Fruit fly (Drosophila melanogaster): ENCODE results near the gene CG4558.

CG4558 gene

DNA sequence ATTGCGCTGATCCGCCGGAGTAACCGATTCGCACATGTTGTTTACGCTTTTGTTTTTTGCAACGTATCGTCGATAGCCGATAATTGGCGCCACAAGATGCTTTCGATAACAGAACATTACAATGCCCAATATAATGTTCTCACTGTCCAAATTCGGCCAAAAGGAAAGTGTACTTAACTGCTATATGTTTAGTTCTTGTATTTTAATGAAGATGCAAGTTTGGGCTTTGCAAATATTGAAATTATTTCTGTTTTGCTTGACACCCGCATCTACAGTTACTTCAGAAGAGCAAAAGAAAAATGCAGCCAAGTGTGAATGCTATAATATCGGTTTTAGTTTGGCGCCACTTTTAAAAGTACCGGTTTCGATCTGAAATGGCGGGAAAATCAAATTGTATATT is 3.0 kb downstream of the CG4558 start (continued):
- TF ChIP-seq acj6 (GFP tag; optimal IDR thresholded peaks at IDR 0.05): peak; percentile 93
- peak; percentile 79 to 89 for TF ChIP-seq salr (GFP tag; optimal IDR thresholded peaks at IDR 0.05)
- peak; percentile 93 for TF ChIP-seq esn (GFP tag; optimal IDR thresholded peaks at IDR 0.05)
- peak; percentile 96 for TF ChIP-seq lz (GFP tag; optimal IDR thresholded peaks at IDR 0.05)
- peak; percentile 85 for TF ChIP-seq fd59A (GFP tag; optimal IDR thresholded peaks at IDR 0.05)
- peak; percentile 88 for TF ChIP-seq dsx (GFP tag; optimal IDR thresholded peaks at IDR 0.05; ENCODE audit: poor library complexity, severe bottlenecking)
- peak; percentile 95 for TF ChIP-seq pdm3 (GFP tag; optimal IDR thresholded peaks at IDR 0.05)
- TF ChIP-seq CG34406 (GFP tag; optimal IDR thresholded peaks at IDR 0.05): peak; percentile 89
- TF ChIP-seq CG7368 (GFP tag; optimal IDR thresholded peaks at IDR 0.05): peak; percentile 91
- TF ChIP-seq CG6808 (GFP tag; optimal IDR thresholded peaks at IDR 0.05): peak; percentile 90
- TF ChIP-seq CG16779 (tag; optimal IDR thresholded peaks at IDR 0.05): peak; percentile 72
- TF ChIP-seq CG11902 (GFP tag; optimal IDR thresholded peaks at IDR 0.05): peak; percentile 90
- peak; percentile 96 for TF ChIP-seq cyc (GFP tag; optimal IDR thresholded peaks at IDR 0.05)
- TF ChIP-seq Blimp-1 (GFP tag; optimal IDR thresholded peaks at IDR 0.05): peak; percentile 76

DNA sequence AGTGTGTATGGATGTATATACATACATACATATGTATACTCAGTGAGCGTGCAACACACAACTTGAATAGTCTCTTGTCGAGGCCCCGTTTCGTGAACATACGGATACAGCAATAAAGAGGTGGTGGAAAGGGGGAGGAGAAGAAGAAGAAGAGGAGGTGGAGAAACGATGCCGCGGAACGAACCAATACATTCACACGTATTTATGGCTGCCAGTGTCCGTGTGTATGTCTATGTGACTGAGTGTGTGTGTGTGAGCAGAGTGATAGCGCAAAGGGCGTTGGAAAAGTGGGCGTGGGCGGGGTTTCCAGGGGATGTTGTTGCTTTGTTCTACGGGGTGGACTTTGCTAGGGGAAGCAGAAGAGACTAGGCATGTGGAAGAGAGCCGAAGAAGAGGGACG is 3.8 kb downstream of the CG4558 start:
- TF ChIP-seq fd85E (GFP tag; optimal IDR thresholded peaks at IDR 0.05) (no peak), CG15336 (GFP tag; IDR thresholded peaks at IDR 0.05) (peak; percentile 30; the same call in 1 of the 2 replicates), Lpt (GFP tag; optimal IDR thresholded peaks at IDR 0.05) (no peak), topi (GFP tag; optimal IDR thresholded peaks at IDR 0.05) (no peak), CG3032 (tag; optimal IDR thresholded peaks at IDR 0.05) (no peak), CG8119 (GFP tag; IDR thresholded peaks at IDR 0.05) (peak; percentile 52; the same call in 2 of the 3 replicates), esn (GFP tag; optimal IDR thresholded peaks at IDR 0.05) (no peak), Ets21C (GFP tag; optimal IDR thresholded peaks at IDR 0.05) (no peak), CG6276 (GFP tag; optimal IDR thresholded peaks at IDR 0.05) (peak; percentile 20), CG16779 (tag; optimal IDR thresholded peaks at IDR 0.05) (no peak), Gug (GFP tag; IDR thresholded peaks at IDR 0.05) (peak; percentile 31; the same call in 1 of the 2 replicates), Sox15 (GFP tag; optimal IDR thresholded peaks at IDR 0.05) (no peak), Hr39 (GFP tag; optimal IDR thresholded peaks at IDR 0.05) (no peak), CG11902 (GFP tag; optimal IDR thresholded peaks at IDR 0.05) (no peak), Eip75B (GFP tag; optimal IDR thresholded peaks at IDR 0.05) (no peak), net (GFP tag; optimal IDR thresholded peaks at IDR 0.05) (no peak), Smox (GFP tag; optimal IDR thresholded peaks at IDR 0.05) (no peak), CG11294 (GFP tag; IDR thresholded peaks at IDR 0.05) (no peak), CG9139 (GFP tag; optimal IDR thresholded peaks at IDR 0.05) (peak; percentile 38), Ets96B (tag; optimal IDR thresholded peaks at IDR 0.05) (no peak), CG34406 (GFP tag; optimal IDR thresholded peaks at IDR 0.05) (no peak), Sox14 (GFP tag; optimal IDR thresholded peaks at IDR 0.05) (no peak), svp (GFP tag) (peak; percentile 38), OdsH (GFP tag; optimal IDR thresholded peaks at IDR 0.05) (no peak), eg (GFP tag; IDR thresholded peaks at IDR 0.05) (0 out of 3 replicates have a peak, but pooled peaks have one; percentile 17), CG8319 (GFP tag; optimal IDR thresholded peaks at IDR 0.05) (no peak), achi (GFP tag; optimal IDR thresholded peaks at IDR 0.05) (no peak), CG6854 (GFP tag; optimal IDR thresholded peaks at IDR 0.05) (peak; percentile 11), CG6808 (GFP tag; optimal IDR thresholded peaks at IDR 0.05) (peak; percentile 54), CG11762 (GFP tag; optimal IDR thresholded peaks at IDR 0.05; ENCODE audit: insufficient read depth) (no peak), cyc (GFP tag; optimal IDR thresholded peaks at IDR 0.05) (no peak), CG31627 (GFP tag; optimal IDR thresholded peaks at IDR 0.05) (no peak), CG10631 (GFP tag; optimal IDR thresholded peaks at IDR 0.05) (no peak), acj6 (GFP tag; optimal IDR thresholded peaks at IDR 0.05) (no peak), lz (GFP tag; optimal IDR thresholded peaks at IDR 0.05) (no peak), Blimp-1 (GFP tag; optimal IDR thresholded peaks at IDR 0.05) (no peak), CG1621 (tag; optimal IDR thresholded peaks at IDR 0.05) (peak; percentile 65), Met (GFP tag; optimal IDR thresholded peaks at IDR 0.05) (no peak), Hr38 (GFP tag; optimal IDR thresholded peaks at IDR 0.05) (no peak), ss (GFP tag; optimal IDR thresholded peaks at IDR 0.05) (peak; percentile 74 to 83), vri (GFP tag; optimal IDR thresholded peaks at IDR 0.05) (no peak), pdm3 (GFP tag; optimal IDR thresholded peaks at IDR 0.05) (no peak), CG10669 (GFP tag; optimal IDR thresholded peaks at IDR 0.05) (no peak), dsx (GFP tag; optimal IDR thresholded peaks at IDR 0.05; ENCODE audit: poor library complexity, severe bottlenecking) (peak; percentile 40), CG7368 (GFP tag; optimal IDR thresholded peaks at IDR 0.05) (no peak), spab (GFP tag; optimal IDR thresholded peaks at IDR 0.05) (no peak)

All from whole organism, prepupa.